Fruit fly (Drosophila melanogaster) whole organism, embryonic: ENCODE data around the gene Gyc89Da.

Experiments used
- B-H2 ChIP-seq: fragments of 200-800 bp; sonication (Bioruptor generic); optimal IDR thresholded peaks from 2 replicates; lab custom pipeline; 2018; ENCODE audit warnings: missing biosample characterization, mild to moderate bottlenecking, missing genetic modification characterization
- CG10565 ChIP-seq: fragments of 200-800 bp; sonication (Bioruptor generic); optimal IDR thresholded peaks from 3 replicates; lab custom pipeline; 2016; ENCODE audit warnings: missing biosample characterization, mild to moderate bottlenecking, missing genetic modification characterization
- CG10979 ChIP-seq: fragments of 200-800 bp; sonication (Bioruptor generic); optimal IDR thresholded peaks from 2 replicates; lab custom pipeline; 2018; ENCODE audit warnings: missing biosample characterization, mild to moderate bottlenecking, missing genetic modification characterization, moderate library complexity
- CG11696 ChIP-seq: fragments of 200-800 bp; sonication (Bioruptor generic); IDR thresholded peaks from 2 replicates; pipeline ENCODE4 v1.3.6; 2022; ENCODE audit warnings: missing biosample characterization, missing genetic modification characterization
- CG12071 ChIP-seq: fragments of 200-800 bp; sonication (Bioruptor generic); optimal IDR thresholded peaks from 3 replicates; lab custom pipeline; 2018; ENCODE audit warnings: missing biosample characterization, mild to moderate bottlenecking, missing genetic modification characterization
- CG12391 ChIP-seq: fragments of 200-800 bp; sonication (Bioruptor generic); optimal IDR thresholded peaks from 3 replicates; lab custom pipeline; 2018; ENCODE audit warnings: missing biosample characterization, mild to moderate bottlenecking, missing genetic modification characterization, moderate library complexity
- CG12744 ChIP-seq: fragments of 200-800 bp; sonication (Bioruptor generic); optimal IDR thresholded peaks from 2 replicates; lab custom pipeline; 2016; ENCODE audit warnings: missing biosample characterization, missing genetic modification characterization
- CG17328 ChIP-seq: fragments of 200-800 bp; sonication (Bioruptor generic); IDR thresholded peaks from 2 replicates; pipeline ENCODE4 v1.3.6; 2022; ENCODE audit warnings: missing biosample characterization, missing genetic modification characterization
- CG17612 ChIP-seq: fragments of 200-800 bp; sonication (Bioruptor generic); IDR thresholded peaks from 2 replicates; pipeline ENCODE4 v1.3.6; 2022; ENCODE audit warnings: missing biosample characterization, missing genetic modification characterization
- CG18011 ChIP-seq: fragments of 200-800 bp; sonication (Bioruptor generic); optimal IDR thresholded peaks from 2 replicates; lab custom pipeline; 2017; ENCODE audit warnings: missing biosample characterization, missing genetic modification characterization, mild to moderate bottlenecking, moderate library complexity, missing genotype
- CG18599 ChIP-seq: fragments of 200-800 bp; sonication (Bioruptor generic); optimal IDR thresholded peaks from 3 replicates; lab custom pipeline; 2017; ENCODE audit warnings: missing biosample characterization, missing genetic modification characterization, mild to moderate bottlenecking, moderate library complexity, missing genetic modification reagents
- CG2712 ChIP-seq: fragments of 200-800 bp; optimal IDR thresholded peaks from 3 replicates; lab custom pipeline; 2019; ENCODE audit warnings: missing biosample characterization, mild to moderate bottlenecking, missing genetic modification characterization, moderate library complexity
- CG3281 ChIP-seq: fragments of 200-800 bp; sonication (Bioruptor generic); optimal IDR thresholded peaks from 3 replicates; lab custom pipeline; 2017; ENCODE audit warnings: missing biosample characterization, mild to moderate bottlenecking, missing genetic modification characterization
- CG3726 ChIP-seq: fragments of 200-800 bp; sonication (Bioruptor generic); IDR thresholded peaks from 3 replicates; pipeline ENCODE4, ENCODE4 v1.3.6; 2022; ENCODE audit warnings: missing biosample characterization, missing genetic modification characterization
- CG5953 ChIP-seq: fragments of 200-800 bp; sonication (Bioruptor generic); IDR thresholded peaks from 2 replicates; pipeline ENCODE4 v1.3.6; 2022; ENCODE audit warnings: missing biosample characterization, missing genetic modification characterization
- CG6175 ChIP-seq: fragments of 200-800 bp; sonication (Bioruptor generic); IDR thresholded peaks from 3 replicates; pipeline ENCODE4 v1.3.6; 2022; ENCODE audit warnings: missing biosample characterization, missing genetic modification characterization
- CG8089 ChIP-seq: fragments of 200-800 bp; sonication (Bioruptor generic); optimal IDR thresholded peaks from 3 replicates; lab custom pipeline; 2016; ENCODE audit warnings: missing biosample characterization, missing genetic modification characterization
- CG8290 ChIP-seq, 3 experiments: fragments of 200-800 bp; sonication (Bioruptor generic); optimal IDR thresholded peaks; 2 replicates each; lab custom pipeline; 2016 to 2019; ENCODE audit warnings: missing biosample characterization in 3 of 3, missing genetic modification characterization in 3 of 3, mild to moderate bottlenecking in 2 of 3, moderate library complexity in 1 of 3
- CG9437 ChIP-seq: fragments of 200-800 bp; sonication (Bioruptor generic); optimal IDR thresholded peaks from 2 replicates; lab custom pipeline; 2018; ENCODE audit warnings: missing biosample characterization, mild to moderate bottlenecking, missing genetic modification characterization
- CG9817 ChIP-seq: fragments of 200-800 bp; sonication (Bioruptor generic); optimal IDR thresholded peaks from 2 replicates; lab custom pipeline; 2018; ENCODE audit warnings: missing biosample characterization, mild to moderate bottlenecking, missing genetic modification characterization, moderate library complexity
- CG9932 ChIP-seq: fragments of 200-800 bp; sonication (Bioruptor generic); IDR thresholded peaks from 2 replicates; pipeline ENCODE4 v1.3.6; 2022; ENCODE audit warnings: missing biosample characterization, missing genetic modification characterization
- CkIIα-i1 ChIP-seq: fragments of 200-800 bp; sonication (Bioruptor generic); IDR thresholded peaks from 2 replicates; pipeline ENCODE4 v1.3.6; 2022; ENCODE audit warnings: missing biosample characterization, missing genetic modification characterization
- MESR4 ChIP-seq: fragments of 200-800 bp; sonication (Bioruptor generic); optimal IDR thresholded peaks from 2 replicates; lab custom pipeline; 2018; ENCODE audit warnings: missing biosample characterization, mild to moderate bottlenecking, missing genetic modification characterization, moderate library complexity
- Mes4 ChIP-seq: fragments of 200-800 bp; sonication (Bioruptor generic); optimal IDR thresholded peaks from 2 replicates; lab custom pipeline; 2016; ENCODE audit warnings: missing biosample characterization, missing genetic modification characterization
- Nf-YC ChIP-seq: fragments of 200-800 bp; optimal IDR thresholded peaks from 3 replicates; lab custom pipeline; 2019; ENCODE audit warnings: missing biosample characterization, mild to moderate bottlenecking, missing genetic modification characterization, moderate library complexity
- PHDP ChIP-seq: fragments of 200-800 bp; sonication (Bioruptor generic); optimal IDR thresholded peaks from 3 replicates; lab custom pipeline; 2018; ENCODE audit warnings: missing biosample characterization, mild to moderate bottlenecking, missing genetic modification characterization, moderate library complexity
- Side ChIP-seq: fragments of 200-800 bp; sonication (Bioruptor generic); optimal IDR thresholded peaks from 2 replicates; lab custom pipeline; 2016; ENCODE audit warnings: missing biosample characterization, missing genetic modification characterization
- ash1 ChIP-seq: fragments of 200-800 bp; sonication (Bioruptor generic); optimal IDR thresholded peaks from 2 replicates; lab custom pipeline; 2018; ENCODE audit warnings: missing biosample characterization, mild to moderate bottlenecking, missing genetic modification characterization
- ato ChIP-seq: fragments of 200-800 bp; sonication (Bioruptor generic); IDR thresholded peaks from 2 replicates; pipeline ENCODE4 v1.3.6; 2022; ENCODE audit warnings: missing biosample characterization, missing genetic modification characterization; ENCODE audit not compliant: partially characterized antibody
- cato ChIP-seq: fragments of 200-800 bp; sonication (Bioruptor generic); optimal IDR thresholded peaks from 2 replicates; lab custom pipeline; 2016; ENCODE audit warnings: missing biosample characterization, missing genetic modification characterization, borderline replicate concordance
- chinmo ChIP-seq: fragments of 200-800 bp; sonication (Bioruptor generic); IDR thresholded peaks from 4 replicates; pipeline ENCODE4 v1.3.6; 2022; ENCODE audit warnings: missing biosample characterization, missing genetic modification characterization; ENCODE audit not compliant: partially characterized antibody
- chn ChIP-seq: fragments of 200-800 bp; sonication (Bioruptor generic); optimal IDR thresholded peaks from 2 replicates; lab custom pipeline; 2016; ENCODE audit warnings: missing biosample characterization, missing genetic modification characterization
- dati ChIP-seq: fragments of 200-800 bp; sonication (Bioruptor generic); IDR thresholded peaks from 2 replicates; pipeline ENCODE4 v1.3.6; 2022; ENCODE audit warnings: missing biosample characterization, missing genetic modification characterization
- dpn ChIP-seq, 2 experiments: fragments of 200-800 bp; sonication (Bioruptor generic); optimal IDR thresholded peaks; 3 replicates each; lab custom pipeline; 2016; ENCODE audit warnings: missing biosample characterization in 2 of 2, missing genetic modification characterization in 2 of 2
- eyg ChIP-seq: fragments of 200-800 bp; sonication (Bioruptor generic); optimal IDR thresholded peaks from 3 replicates; lab custom pipeline; 2016; ENCODE audit warnings: missing biosample characterization, missing genetic modification characterization
- fd102C ChIP-seq: fragments of 200-800 bp; sonication (Bioruptor generic); optimal IDR thresholded peaks from 2 replicates; lab custom pipeline; 2018; ENCODE audit warnings: missing biosample characterization, mild to moderate bottlenecking, missing genetic modification characterization, moderate library complexity
- fd3F ChIP-seq: fragments of 200-800 bp; sonication (Bioruptor generic); optimal IDR thresholded peaks from 2 replicates; lab custom pipeline; 2018; ENCODE audit warnings: missing biosample characterization, mild to moderate bottlenecking, missing genetic modification characterization, moderate library complexity
- grn ChIP-seq: fragments of 200-800 bp; sonication (Bioruptor generic); optimal IDR thresholded peaks from 3 replicates; lab custom pipeline; 2017; ENCODE audit warnings: missing biosample characterization, missing genetic modification characterization
- hbn ChIP-seq: fragments of 200-800 bp; sonication (Bioruptor generic); IDR thresholded peaks from 2 replicates; pipeline ENCODE4 v1.3.6; 2022; ENCODE audit warnings: missing biosample characterization, missing genetic modification characterization; ENCODE audit not compliant: partially characterized antibody
- kay ChIP-seq: fragments of 200-800 bp; sonication (Bioruptor generic); optimal IDR thresholded peaks from 2 replicates; lab custom pipeline; 2016; ENCODE audit warnings: missing biosample characterization, missing genetic modification characterization
- lola ChIP-seq, 3 experiments: fragments of >200 bp in 2 of 3; fragments of 200-800 bp in 1 of 3; sonication (Bioruptor generic) in 1 of 3; optimal IDR thresholded peaks; 2 replicates each; lab custom pipeline; 2017 to 2019; ENCODE audit warnings: missing biosample characterization in 3 of 3, missing genetic modification characterization in 3 of 3, mild to moderate bottlenecking in 1 of 3, moderate library complexity in 1 of 3
- peb ChIP-seq: fragments of 200-800 bp; sonication (Bioruptor generic); IDR thresholded peaks from 2 replicates; pipeline ENCODE4 v1.3.6; 2022; ENCODE audit warnings: missing biosample characterization, missing genetic modification characterization
- row ChIP-seq: fragments of 200-800 bp; sonication (Bioruptor generic); IDR thresholded peaks from 3 replicates; pipeline ENCODE4 v1.3.6; 2022; ENCODE audit warnings: missing biosample characterization, missing genetic modification characterization
- sens-2 ChIP-seq: fragments of 200-800 bp; sonication (Bioruptor generic); IDR thresholded peaks from 2 replicates; pipeline ENCODE4 v1.3.6; 2022; ENCODE audit warnings: missing biosample characterization, missing genetic modification characterization
- sqz ChIP-seq: fragments of 200-800 bp; sonication (Bioruptor generic); optimal IDR thresholded peaks from 3 replicates; lab custom pipeline; 2018; ENCODE audit warnings: missing biosample characterization, mild to moderate bottlenecking, missing genetic modification characterization
- tap ChIP-seq: fragments of 200-800 bp; optimal IDR thresholded peaks from 3 replicates; lab custom pipeline; 2019; ENCODE audit warnings: missing biosample characterization, mild to moderate bottlenecking, missing genetic modification characterization, moderate library complexity
- tin ChIP-seq: fragments of 200-800 bp; sonication (Bioruptor generic); optimal IDR thresholded peaks from 3 replicates; lab custom pipeline; 2016; ENCODE audit warnings: missing biosample characterization, missing genetic modification characterization
- trem ChIP-seq: fragments of 200-800 bp; optimal IDR thresholded peaks from 3 replicates; lab custom pipeline; 2019; ENCODE audit warnings: missing biosample characterization, mild to moderate bottlenecking, missing genetic modification characterization, moderate library complexity
- twi ChIP-seq: fragments of 200-800 bp; optimal IDR thresholded peaks from 2 replicates; lab custom pipeline; 2019; ENCODE audit warnings: missing biosample characterization, mild to moderate bottlenecking, missing genetic modification characterization, moderate library complexity
- wek ChIP-seq: fragments of 200-800 bp; sonication (Bioruptor generic); optimal IDR thresholded peaks from 3 replicates; lab custom pipeline; 2018; ENCODE audit warnings: missing biosample characterization, mild to moderate bottlenecking, missing genetic modification characterization, moderate library complexity

Gyc89Da gene

dm6 chr3R:16441367-16441923 is 31.0 kb upstream of the Gyc89Da start, which contains the start of gene ema (continued):
- TF ChIP-seq CG8290 (GFP tag; optimal IDR thresholded peaks at IDR 0.05; lab: Kevin White, UChicago) (peak; percentile 22), CG8290 (tag; optimal IDR thresholded peaks at IDR 0.05; lab: Kevin White, UChicago) (peak in 1 of 2 experiments; percentile 7), dpn (GFP tag; optimal IDR thresholded peaks at IDR 0.05; lab: Kevin White, UChicago) (peak; percentile 24), CG6175 (no peak), peb (no peak), MESR4 (GFP tag; lab: Kevin White, UChicago) (peak; percentile 90), CG5953 (GFP tag; lab: Robert Waterston, UW) (no peak), lola (GFP tag; optimal IDR thresholded peaks at IDR 0.05; lab: Kevin White, UChicago) (no peak), CG10979 (tag; lab: Kevin White, UChicago) (peak; percentile 6), dati (GFP tag; lab: Robert Waterston, UW) (no peak), kay (GFP tag; lab: Kevin White, UChicago) (no peak), eyg (GFP tag; lab: Kevin White, UChicago) (no peak), twi (tag; lab: Kevin White, UChicago) (no peak), CG12744 (no peak), fd102C (no peak), CG9932 (GFP tag; lab: Robert Waterston, UW) (peak; percentile 59), CG8089 (GFP tag; lab: Kevin White, UChicago) (no peak), fd3F (no peak), CG17612 (GFP tag; lab: Robert Waterston, UW) (no peak), CG18011 (GFP tag; lab: Kevin White, UChicago) (no peak), wek (no peak), sqz (GFP tag; lab: Kevin White, UChicago) (no peak), CG10565 (GFP tag; lab: Kevin White, UChicago) (no peak), sens-2 (GFP tag; lab: Robert Waterston, UW) (no peak), CG3281 (GFP tag; lab: Kevin White, UChicago) (peak; percentile 28), ash1 (no peak), CG9437 (GFP tag; lab: Kevin White, UChicago) (no peak), CG9817 (no peak), Nf-YC (tag; lab: Kevin White, UChicago) (peak; percentile 39), PHDP (peak; percentile 8), chn (no peak), CG2712 (tag; lab: Kevin White, UChicago) (peak; percentile 45), CG18599 (GFP tag; lab: Kevin White, UChicago) (no peak), CkIIα-i1 (GFP tag; lab: Robert Waterston, UW) (no peak), tap (tag; lab: Kevin White, UChicago) (no peak), chinmo (GFP tag; lab: Robert Waterston, UW) (no peak), cato (GFP tag; lab: Kevin White, UChicago) (no peak), trem (peak; percentile 54), CG12391 (tag; lab: Kevin White, UChicago) (peak; percentile 41), B-H2 (peak; percentile 25), hbn (GFP tag; lab: Robert Waterston, UW) (no peak), ato (no peak), row (GFP tag; lab: Robert Waterston, UW) (peak; percentile 90), CG3726 (GFP tag; lab: Robert Waterston, UW) (no peak), tin (peak; percentile 8), grn (GFP tag; lab: Kevin White, UChicago) (no peak), Mes4 (GFP tag; lab: Kevin White, UChicago) (peak; percentile 33), Side (GFP tag; lab: Kevin White, UChicago) (peak; percentile 9), CG11696 (GFP tag; lab: Robert Waterston, UW) (no peak), CG12071 (no peak), CG17328 (no peak)
